Worm (Caenorhabditis elegans) whole organism, mixed stage, embryonic: ENCODE data around the gene F48B9.8.

Experiments
- bed-3 ChIP-seq: fragments of 200-800 bp; sonication (Bioruptor generic); optimal IDR thresholded peaks from 3 replicates; lab custom pipeline; 2018; ENCODE audit warnings: mild to moderate bottlenecking, missing genetic modification characterization, moderate library complexity, missing compliant biosample characterization
- blmp-1 ChIP-seq: fragments of 150-350 bp; optimal IDR thresholded peaks from 2 replicates; lab custom pipeline; 2014; ENCODE audit warnings: missing biosample characterization, missing genetic modification characterization
- ceh-39 ChIP-seq: fragments of 150-350 bp; optimal IDR thresholded peaks from 2 replicates; lab custom pipeline; 2014; ENCODE audit warnings: missing biosample characterization, missing genetic modification characterization
- ceh-83 ChIP-seq: fragments of 200-800 bp; sonication (Bioruptor generic); optimal IDR thresholded peaks from 2 replicates; lab custom pipeline; 2018; ENCODE audit warnings: mild to moderate bottlenecking, missing genetic modification characterization, missing compliant biosample characterization
- ces-1 ChIP-seq: fragments of 150-350 bp; optimal IDR thresholded peaks from 2 replicates; lab custom pipeline; 2014; ENCODE audit warnings: missing biosample characterization, missing genetic modification reagents, missing genetic modification characterization
- cnd-1 ChIP-seq: fragments of 200-800 bp; sonication (Bioruptor generic); optimal IDR thresholded peaks from 2 replicates; lab custom pipeline; 2018; ENCODE audit warnings: mild to moderate bottlenecking, missing genetic modification characterization, missing compliant biosample characterization
- drap-1 ChIP-seq: fragments of 200-800 bp; sonication (Bioruptor generic); optimal IDR thresholded peaks from 3 replicates; lab custom pipeline; 2018; ENCODE audit warnings: mild to moderate bottlenecking, missing genetic modification characterization, missing compliant biosample characterization
- elt-1 ChIP-seq: sonication (generic microtip); optimal IDR thresholded peaks from 2 replicates; lab custom pipeline; 2017; ENCODE audit warnings: missing genetic modification characterization, mild to moderate bottlenecking, missing compliant biosample characterization, antibody characterized with exemption, moderate library complexity, borderline replicate concordance; ENCODE audit not compliant: insufficient read depth
- elt-3 ChIP-seq: fragments of 150-350 bp; optimal IDR thresholded peaks from 2 replicates; lab custom pipeline; 2014; ENCODE audit warnings: missing biosample characterization, missing genetic modification characterization
- flh-1 ChIP-seq: fragments of 200-800 bp; sonication (Bioruptor generic); optimal IDR thresholded peaks from 2 replicates; lab custom pipeline; 2018; ENCODE audit warnings: mild to moderate bottlenecking, missing genetic modification characterization, moderate library complexity, missing compliant biosample characterization
- ham-2 ChIP-seq: fragments of 200-800 bp; sonication (Bioruptor generic); optimal IDR thresholded peaks from 2 replicates; lab custom pipeline; 2018; ENCODE audit warnings: mild to moderate bottlenecking, missing genetic modification characterization, missing compliant biosample characterization
- hlh-1 ChIP-seq: fragments of 150-350 bp; optimal IDR thresholded peaks from 2 replicates; lab custom pipeline; 2014; ENCODE audit warnings: missing biosample characterization, missing genetic modification reagents, missing genetic modification characterization
- lin-13 ChIP-seq: fragments of 150-350 bp; optimal IDR thresholded peaks from 2 replicates; lab custom pipeline; 2014; ENCODE audit warnings: missing biosample characterization, missing genetic modification characterization
- lin-32 ChIP-seq: fragments of 200-800 bp; sonication (Bioruptor generic); optimal IDR thresholded peaks from 2 replicates; lab custom pipeline; 2018; ENCODE audit warnings: mild to moderate bottlenecking, missing genetic modification characterization, missing compliant biosample characterization
- lsy-2 ChIP-seq: fragments of 150-350 bp; optimal IDR thresholded peaks from 2 replicates; lab custom pipeline; 2014; ENCODE audit warnings: missing biosample characterization, missing genetic modification characterization
- mab-5 ChIP-seq: fragments of 150-350 bp; optimal IDR thresholded peaks from 2 replicates; lab custom pipeline; 2014; ENCODE audit warnings: missing biosample characterization, missing genetic modification characterization
- mls-2 ChIP-seq: sonication (generic microtip); optimal IDR thresholded peaks from 2 replicates; lab custom pipeline; 2016; ENCODE audit warnings: mild to moderate bottlenecking, missing genetic modification characterization, moderate library complexity, missing compliant biosample characterization
- nhr-12 ChIP-seq: fragments of 150-350 bp; optimal IDR thresholded peaks from 2 replicates; lab custom pipeline; 2014; ENCODE audit warnings: missing biosample characterization, missing genetic modification characterization
- nhr-2 ChIP-seq: fragments of 150-350 bp; optimal IDR thresholded peaks from 2 replicates; lab custom pipeline; 2014; ENCODE audit warnings: missing biosample characterization, missing genetic modification characterization
- nhr-237 ChIP-seq: fragments of 150-350 bp; optimal IDR thresholded peaks from 2 replicates; lab custom pipeline; 2014; ENCODE audit warnings: missing biosample characterization, missing genetic modification characterization
- nhr-28 ChIP-seq: fragments of 150-350 bp; optimal IDR thresholded peaks from 2 replicates; lab custom pipeline; 2014; ENCODE audit warnings: missing biosample characterization, missing genetic modification characterization
- nhr-76 ChIP-seq: sonication (generic microtip); optimal IDR thresholded peaks from 2 replicates; lab custom pipeline; 2017; ENCODE audit warnings: missing biosample characterization, missing genetic modification characterization
- pha-4 ChIP-seq: fragments of 150-350 bp; optimal IDR thresholded peaks from 2 replicates; lab custom pipeline; 2018; ENCODE audit warnings: missing biosample characterization, missing genetic modification reagents, missing genetic modification characterization
- sem-2 ChIP-seq: fragments of 200-800 bp; sonication (Bioruptor generic); optimal IDR thresholded peaks from 2 replicates; lab custom pipeline; 2018; ENCODE audit warnings: mild to moderate bottlenecking, missing genetic modification characterization, missing compliant biosample characterization
- snpc-4 ChIP-seq: fragments of 150-350 bp; optimal IDR thresholded peaks from 2 replicates; lab custom pipeline; 2014; ENCODE audit warnings: missing biosample characterization, missing genetic modification characterization
- sptf-1 ChIP-seq: sonication (generic microtip); optimal IDR thresholded peaks from 2 replicates; lab custom pipeline; 2017; ENCODE audit warnings: mild to moderate bottlenecking, missing genetic modification characterization, moderate library complexity, missing compliant biosample characterization
- tbx-8 ChIP-seq: fragments of 200-800 bp; sonication (Bioruptor generic); optimal IDR thresholded peaks from 2 replicates; lab custom pipeline; 2018; ENCODE audit warnings: mild to moderate bottlenecking, missing genetic modification characterization, moderate library complexity, missing compliant biosample characterization
- unc-120 ChIP-seq: sonication (generic microtip); optimal IDR thresholded peaks from 2 replicates; lab custom pipeline; 2017; ENCODE audit warnings: missing genetic modification characterization, missing compliant biosample characterization; ENCODE audit not compliant: poor library complexity, severe bottlenecking
- unc-62 ChIP-seq: fragments of 150-350 bp; optimal IDR thresholded peaks from 2 replicates; lab custom pipeline; 2014; ENCODE audit warnings: missing biosample characterization, missing genetic modification reagents, missing genetic modification characterization
- zip-8 ChIP-seq: fragments of 150-350 bp; optimal IDR thresholded peaks from 2 replicates; lab custom pipeline; 2014; ENCODE audit warnings: missing biosample characterization, missing genetic modification characterization

The F48B9.8 gene

ce11 chrX:2180588-2180987 lies 4.4 kb upstream of the F48B9.8 start, which contains the start of gene F48B9.1:
TSS of gene F48B9.1 (plus strand) at chrX:2180888.
- no peak for TF ChIP-seq ceh-83
- TF ChIP-seq drap-1, result no peak
- no peak for TF ChIP-seq flh-1
- TF ChIP-seq mls-2 (tag; lab: Kevin White, UChicago), result no peak
- no peak for TF ChIP-seq lin-32 (GFP tag; lab: Kevin White, UChicago)
- TF ChIP-seq hlh-1, result no peak
- TF ChIP-seq nhr-12 (tag; lab: Kevin White, UChicago), result no peak
- TF ChIP-seq nhr-237 (tag; lab: Kevin White, UChicago), result no peak

DNA sequence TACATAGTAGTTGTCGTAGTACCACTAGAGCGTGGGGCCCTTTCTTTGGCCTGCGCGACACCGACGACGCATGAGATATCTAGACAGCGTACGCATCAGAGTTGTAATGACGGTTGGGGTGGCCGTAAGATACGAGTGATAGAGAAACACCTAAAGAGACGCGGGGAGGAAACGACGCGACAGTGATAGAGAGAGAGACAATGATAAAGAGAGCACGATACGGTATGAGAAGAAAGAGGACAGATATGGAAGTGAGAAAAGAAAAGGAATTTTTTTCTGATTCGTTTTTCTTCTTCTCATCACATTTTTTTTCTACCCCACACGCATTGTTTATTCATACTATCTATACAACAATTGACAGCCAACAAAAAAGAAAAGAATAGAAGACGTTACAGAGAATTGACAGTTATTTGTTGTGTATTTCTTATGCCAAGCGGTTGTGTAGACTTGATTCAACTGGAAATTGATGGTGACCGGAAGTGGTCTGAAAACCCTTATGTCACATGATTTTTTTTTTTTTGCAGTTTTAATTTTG lies 2.3 kb upstream of the F48B9.8 start:
- no peak for TF ChIP-seq lsy-2 (tag; lab: Kevin White, UChicago)
- no peak for TF ChIP-seq nhr-12 (tag; lab: Kevin White, UChicago)
- no peak for TF ChIP-seq tbx-8 (GFP tag; lab: Kevin White, UChicago)
- TF ChIP-seq elt-3 (tag; lab: Kevin White, UChicago), result no peak
- no peak for TF ChIP-seq bed-3
- no peak for TF ChIP-seq pha-4 (tag; lab: Kevin White, UChicago)
- TF ChIP-seq ceh-39 (tag; lab: Kevin White, UChicago), result no peak

- TF ChIP-seq mab-5, result no peak
- no peak for TF ChIP-seq lsy-2 (tag; lab: Kevin White, UChicago)
- no peak for TF ChIP-seq nhr-2 (tag; lab: Kevin White, UChicago)
- TF ChIP-seq nhr-76 (tag; lab: Kevin White, UChicago), result no peak
- TF ChIP-seq cnd-1 (tag; lab: Kevin White, UChicago), result no peak
- TF ChIP-seq mls-2 (tag; lab: Kevin White, UChicago), result no peak
- TF ChIP-seq elt-1 (tag; lab: Kevin White, UChicago), result no peak
- TF ChIP-seq blmp-1 (tag; lab: Kevin White, UChicago), result no peak
- no peak for TF ChIP-seq nhr-28
- TF ChIP-seq, all 35 proteins: peak for 0
These were observed 1.6 kb upstream of the F48B9.8 start for ce11 chrX:2177731-2178326.

DNA sequence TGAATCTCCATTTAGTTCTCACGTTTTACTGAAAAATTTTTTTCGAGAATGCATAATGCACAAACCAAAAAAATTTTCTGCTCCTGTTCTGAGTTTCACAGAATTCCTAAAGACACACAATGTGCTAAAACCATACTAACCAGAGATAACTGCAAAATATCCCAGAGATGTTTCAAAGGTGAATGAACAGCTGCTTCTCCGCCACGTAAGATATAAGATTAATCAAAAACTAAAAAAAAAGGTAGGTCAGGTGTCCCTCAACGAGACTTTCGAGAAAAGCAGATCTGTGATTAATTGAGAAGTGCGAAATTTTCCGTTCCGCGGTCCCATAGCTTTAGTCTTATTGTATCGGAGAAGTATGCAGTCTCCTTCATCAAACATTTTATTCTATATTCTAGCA lies 11.5 kb downstream of the F48B9.8 start, which contains the start of gene F48B9.3:
Gene F48B9.3 (plus strand): TSS at position 301 of the 400 bp plus-strand sequence.
- TF ChIP-seq tbx-8 (GFP tag; lab: Kevin White, UChicago) (no peak), nhr-237 (tag; lab: Kevin White, UChicago) (no peak), ces-1 (GFP tag; lab: Kevin White, UChicago) (no peak), sem-2 (no peak), flh-1 (no peak), nhr-76 (tag; lab: Kevin White, UChicago) (no peak), unc-62 (GFP tag; lab: Kevin White, UChicago) (no peak), sptf-1 (tag; lab: Kevin White, UChicago) (no peak), ceh-39 (tag; lab: Kevin White, UChicago) (no peak), zip-8 (no peak), nhr-2 (tag; lab: Kevin White, UChicago) (no peak), mls-2 (tag; lab: Kevin White, UChicago) (no peak), ceh-83 (no peak), ham-2 (GFP tag; lab: Kevin White, UChicago) (no peak), nhr-28 (no peak), drap-1 (no peak), nhr-12 (tag; lab: Kevin White, UChicago) (no peak)
- TF ChIP-seq, all 35 proteins: peak for 0

DNA sequence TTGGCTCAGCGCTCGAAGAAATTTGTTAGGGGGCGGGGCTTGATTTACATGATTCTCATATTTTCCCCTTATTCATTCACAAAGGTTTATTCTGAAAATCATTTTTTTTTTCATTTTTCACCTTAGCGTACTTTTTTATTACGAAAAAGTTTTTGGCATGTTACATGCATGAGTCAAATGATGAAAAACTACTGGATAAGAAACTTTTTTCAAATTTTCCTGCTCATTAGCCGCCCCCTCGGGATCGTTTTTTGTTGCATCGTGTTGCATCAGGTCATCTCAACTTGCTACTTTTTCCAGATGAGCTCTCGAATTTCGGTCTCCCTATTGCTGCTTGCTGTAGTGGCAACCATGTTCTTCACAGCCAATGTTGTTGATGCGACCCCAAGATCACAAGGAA lies 13.1 kb downstream of the F48B9.8 start, which contains the start of gene pdf-2:
Gene pdf-2 (plus strand): TSS at position 301 of the 400 bp plus-strand sequence.
- TF ChIP-seq snpc-4 (tag; lab: Kevin White, UChicago), result no peak
- no peak for TF ChIP-seq lin-13 (tag; lab: Kevin White, UChicago)
- TF ChIP-seq cnd-1 (tag; lab: Kevin White, UChicago), result no peak
- TF ChIP-seq unc-120, result no peak
